Worm (Caenorhabditis elegans): ENCODE data around the gene vps-45.

vps-45 gene

ce11 chrX:982598-982997 lies 8.0 kb upstream of the vps-45 start:
- TF ChIP-seq hmbx-1 (tag; optimal IDR thresholded peaks at IDR 0.05) (no peak), pes-1 (GFP tag; IDR thresholded peaks at IDR 0.05) (no peak), B0310.2 (tag; optimal IDR thresholded peaks at IDR 0.05) (no peak), scrt-1 (GFP tag; IDR thresholded peaks at IDR 0.05) (no peak), ets-7 (tag; optimal IDR thresholded peaks at IDR 0.05) (no peak), ceh-36 (tag; optimal IDR thresholded peaks at IDR 0.05) (no peak), hmg-4 (GFP tag; optimal IDR thresholded peaks at IDR 0.05) (no peak), tbx-37 (GFP tag; conservative IDR thresholded peaks at IDR 0.05) (no peak), F13C5.2 (tag; optimal IDR thresholded peaks at IDR 0.05) (no peak), ama-1 (optimal IDR thresholded peaks at IDR 0.05) (no peak), ceh-13 (GFP tag; optimal IDR thresholded peaks at IDR 0.05) (no peak), sea-1 (GFP tag; conservative IDR thresholded peaks at IDR 0.05) (no peak), aly-1 (tag; optimal IDR thresholded peaks at IDR 0.05) (no peak), hnd-1 (tag; optimal IDR thresholded peaks at IDR 0.05) (no peak), tbx-11 (GFP tag; IDR thresholded peaks at IDR 0.05) (no peak), tra-4 (tag; optimal IDR thresholded peaks at IDR 0.05) (no peak), flt-1 (GFP tag; IDR thresholded peaks at IDR 0.05) (no peak)

ce11 chrX:980252-981009 lies 5.8 kb upstream of the vps-45 start, which contains the start of gene C44C1.1:
C44C1.1 (plus strand) TSS chrX:980776.
- TF ChIP-seq ceh-13 (GFP tag; optimal IDR thresholded peaks at IDR 0.05) (no peak), aly-1 (tag; optimal IDR thresholded peaks at IDR 0.05) (no peak), hmbx-1 (tag; optimal IDR thresholded peaks at IDR 0.05) (no peak), ama-1 (optimal IDR thresholded peaks at IDR 0.05) (no peak), ceh-36 (tag; optimal IDR thresholded peaks at IDR 0.05) (no peak), hmg-4 (GFP tag; optimal IDR thresholded peaks at IDR 0.05) (no peak), tbx-37 (GFP tag; conservative IDR thresholded peaks at IDR 0.05) (no peak), pes-1 (GFP tag; IDR thresholded peaks at IDR 0.05) (no peak), tbx-11 (GFP tag; IDR thresholded peaks at IDR 0.05) (no peak)

- TF ChIP-seq tbx-11 (GFP tag; IDR thresholded peaks at IDR 0.05) = no peak
- no peak for TF ChIP-seq ets-7 (tag; optimal IDR thresholded peaks at IDR 0.05)
- TF ChIP-seq hnd-1 (tag; optimal IDR thresholded peaks at IDR 0.05) = no peak
- TF ChIP-seq pes-1 (GFP tag; IDR thresholded peaks at IDR 0.05) = no peak
Measured at ce11 chrX:977958-978686, 3.5 kb upstream of the vps-45 start, which contains the start of gene abhd-3.2. abhd-3.2 (minus strand) TSS chrX:978008.

ce11 chrX:975236-975535 lies 538 bp upstream of the vps-45 start:
- TF ChIP-seq pes-1 (GFP tag; IDR thresholded peaks at IDR 0.05) = no peak
- TF ChIP-seq tra-4 (tag; optimal IDR thresholded peaks at IDR 0.05) = no peak
- TF ChIP-seq ceh-13 (GFP tag; optimal IDR thresholded peaks at IDR 0.05) = no peak
- TF ChIP-seq F13C5.2 (tag; optimal IDR thresholded peaks at IDR 0.05) = no peak
- TF ChIP-seq tbx-11 (GFP tag; IDR thresholded peaks at IDR 0.05) = no peak
- TF ChIP-seq scrt-1 (GFP tag; IDR thresholded peaks at IDR 0.05) = no peak
- no peak for TF ChIP-seq tbx-37 (GFP tag; conservative IDR thresholded peaks at IDR 0.05)
- TF ChIP-seq ets-7 (tag; optimal IDR thresholded peaks at IDR 0.05) = no peak
- no peak for TF ChIP-seq hnd-1 (tag; optimal IDR thresholded peaks at IDR 0.05)
- TF ChIP-seq flt-1 (GFP tag; IDR thresholded peaks at IDR 0.05) = no peak
- TF ChIP-seq aly-1 (tag; optimal IDR thresholded peaks at IDR 0.05) = no peak
- TF ChIP-seq ceh-36 (tag; optimal IDR thresholded peaks at IDR 0.05) = no peak

- no peak for TF ChIP-seq hnd-1 (tag; optimal IDR thresholded peaks at IDR 0.05)
- TF ChIP-seq ceh-36 (tag; optimal IDR thresholded peaks at IDR 0.05) = no peak
- no peak for TF ChIP-seq aly-1 (tag; optimal IDR thresholded peaks at IDR 0.05)
- no peak for TF ChIP-seq tbx-11 (GFP tag; IDR thresholded peaks at IDR 0.05)
- no peak for TF ChIP-seq tbx-37 (GFP tag; conservative IDR thresholded peaks at IDR 0.05)
- no peak for TF ChIP-seq ceh-13 (GFP tag; optimal IDR thresholded peaks at IDR 0.05)
- TF ChIP-seq ets-7 (tag; optimal IDR thresholded peaks at IDR 0.05) = no peak
- TF ChIP-seq ama-1 (optimal IDR thresholded peaks at IDR 0.05) = no peak
Measured at ce11 chrX:970072-970471, 4.6 kb downstream of the vps-45 start, which contains the start of gene C44C1.6. C44C1.6 (minus strand) TSS chrX:970270.

- TF ChIP-seq tra-4 (tag; optimal IDR thresholded peaks at IDR 0.05) = no peak
- no peak for TF ChIP-seq ets-7 (tag; optimal IDR thresholded peaks at IDR 0.05)
- TF ChIP-seq F13C5.2 (tag; optimal IDR thresholded peaks at IDR 0.05) = no peak
- TF ChIP-seq tbx-11 (GFP tag; IDR thresholded peaks at IDR 0.05) = no peak
- TF ChIP-seq sea-1 (GFP tag; conservative IDR thresholded peaks at IDR 0.05) = no peak
- TF ChIP-seq ceh-36 (tag; optimal IDR thresholded peaks at IDR 0.05) = no peak
- TF ChIP-seq B0310.2 (tag; optimal IDR thresholded peaks at IDR 0.05) = no peak
- TF ChIP-seq hnd-1 (tag; optimal IDR thresholded peaks at IDR 0.05) = no peak
- TF ChIP-seq ama-1 (optimal IDR thresholded peaks at IDR 0.05) = no peak
- TF ChIP-seq aly-1 (tag; optimal IDR thresholded peaks at IDR 0.05) = no peak
- no peak for TF ChIP-seq hmg-4 (GFP tag; optimal IDR thresholded peaks at IDR 0.05)
- no peak for TF ChIP-seq ceh-13 (GFP tag; optimal IDR thresholded peaks at IDR 0.05)
- no peak for TF ChIP-seq flt-1 (GFP tag; IDR thresholded peaks at IDR 0.05)
- no peak for TF ChIP-seq tbx-37 (GFP tag; conservative IDR thresholded peaks at IDR 0.05)
- TF ChIP-seq hmbx-1 (tag; optimal IDR thresholded peaks at IDR 0.05) = no peak
- no peak for TF ChIP-seq pes-1 (GFP tag; IDR thresholded peaks at IDR 0.05)
- no peak for TF ChIP-seq scrt-1 (GFP tag; IDR thresholded peaks at IDR 0.05)
Measured at ce11 chrX:963171-963570, 11.5 kb downstream of the vps-45 start, which contains the start of gene ncs-1. ncs-1 (minus strand) TSS chrX:963271.

ce11 chrX:960139-960538 lies 14.5 kb downstream of the vps-45 start:
- TF ChIP-seq B0310.2 (tag; optimal IDR thresholded peaks at IDR 0.05) (no peak), flt-1 (GFP tag; IDR thresholded peaks at IDR 0.05) (no peak), sea-1 (GFP tag; conservative IDR thresholded peaks at IDR 0.05) (no peak), aly-1 (tag; optimal IDR thresholded peaks at IDR 0.05) (no peak), hmbx-1 (tag; optimal IDR thresholded peaks at IDR 0.05) (no peak), hnd-1 (tag; optimal IDR thresholded peaks at IDR 0.05) (no peak), scrt-1 (GFP tag; IDR thresholded peaks at IDR 0.05) (no peak), ceh-13 (GFP tag; optimal IDR thresholded peaks at IDR 0.05) (no peak), ceh-36 (tag; optimal IDR thresholded peaks at IDR 0.05) (no peak), ets-7 (tag; optimal IDR thresholded peaks at IDR 0.05) (no peak), hmg-4 (GFP tag; optimal IDR thresholded peaks at IDR 0.05) (no peak), ama-1 (optimal IDR thresholded peaks at IDR 0.05) (no peak), tra-4 (tag; optimal IDR thresholded peaks at IDR 0.05) (no peak), tbx-11 (GFP tag; IDR thresholded peaks at IDR 0.05) (no peak), pes-1 (GFP tag; IDR thresholded peaks at IDR 0.05) (no peak)

All from whole organism, early embryonic.